Fruit fly (Drosophila melanogaster) S2 (cell line): ENCODE measurements around the gene CG8671.

Experiments
- CG8478 ChIP-seq: fragments of >200 bp; optimal IDR thresholded peaks from 2 replicates; lab custom pipeline; 2018
- CTCF ChIP-seq, 2 experiments: fragments of >200 bp; optimal IDR thresholded peaks; 2 replicates each; lab custom pipeline; 2018

The CG8671 gene

dm6 chr2L:21299564-21299963 lies 36.8 kb downstream of the CG8671 start:
- TF ChIP-seq CTCF (optimal IDR thresholded peaks at IDR 0.05; lab: Kevin White, UChicago): peak in 1 of 2 experiments; percentile 41
- no peak for TF ChIP-seq CG8478 (lab: Kevin White, UChicago)

- TF ChIP-seq CG8478 (lab: Kevin White, UChicago) (no peak), CTCF (optimal IDR thresholded peaks at IDR 0.05; lab: Kevin White, UChicago) (no peak)
These were observed 39.3 kb downstream of the CG8671 start for dm6 chr2L:21302064-21302463.

- no peak for TF ChIP-seq CG8478 (lab: Kevin White, UChicago)
- no peak for TF ChIP-seq CTCF (optimal IDR thresholded peaks at IDR 0.05; lab: Kevin White, UChicago)
These were observed 41.1 kb downstream of the CG8671 start for dm6 chr2L:21303655-21304532.

dm6 chr2L:21304533-21304850 lies 41.7 kb downstream of the CG8671 start:
- TF ChIP-seq CG8478 (lab: Kevin White, UChicago): no peak
- no peak for TF ChIP-seq CTCF (optimal IDR thresholded peaks at IDR 0.05; lab: Kevin White, UChicago)

dm6 chr2L:21307795-21308426 lies 45.2 kb downstream of the CG8671 start:
- TF ChIP-seq CG8478 (lab: Kevin White, UChicago): no peak
- no peak for TF ChIP-seq CTCF (optimal IDR thresholded peaks at IDR 0.05; lab: Kevin White, UChicago)

- TF ChIP-seq CG8478 (lab: Kevin White, UChicago) (no peak), CTCF (optimal IDR thresholded peaks at IDR 0.05; lab: Kevin White, UChicago) (no peak)
These were observed 46.5 kb downstream of the CG8671 start for dm6 chr2L:21309058-21309753.

- TF ChIP-seq CG8478 (lab: Kevin White, UChicago): no peak
These were observed 47.1 kb downstream of the CG8671 start, which contains the start of gene Mondo for dm6 chr2L:21309754-21310426. Gene Mondo (minus strand): TSS chr2L:21310050.

- TF ChIP-seq CG8478 (lab: Kevin White, UChicago): no peak
- TF ChIP-seq CTCF (optimal IDR thresholded peaks at IDR 0.05; lab: Kevin White, UChicago): no peak
These were observed 47.9 kb downstream of the CG8671 start, which contains the start of gene crc for dm6 chr2L:21310427-21311199. Gene crc (plus strand): TSS chr2L:21310866.

- TF ChIP-seq CTCF (optimal IDR thresholded peaks at IDR 0.05; lab: Kevin White, UChicago) (no peak), CG8478 (lab: Kevin White, UChicago) (no peak)
These were observed 48.5 kb downstream of the CG8671 start for dm6 chr2L:21311200-21311689.

dm6 chr2L:21312831-21313437 lies 50.2 kb downstream of the CG8671 start:
- TF ChIP-seq CG8478 (lab: Kevin White, UChicago): no peak
- no peak for TF ChIP-seq CTCF (optimal IDR thresholded peaks at IDR 0.05; lab: Kevin White, UChicago)

- TF ChIP-seq CG8478 (lab: Kevin White, UChicago): no peak
- no peak for TF ChIP-seq CTCF (optimal IDR thresholded peaks at IDR 0.05; lab: Kevin White, UChicago)
These were observed 51.2 kb downstream of the CG8671 start, which contains the start of gene CG46314 for dm6 chr2L:21313909-21314400. Gene CG46314 (plus strand): TSS chr2L:21314360.

- TF ChIP-seq CTCF (optimal IDR thresholded peaks at IDR 0.05; lab: Kevin White, UChicago) (no peak), CG8478 (lab: Kevin White, UChicago) (no peak)
These were observed 54.0 kb downstream of the CG8671 start for dm6 chr2L:21316716-21317115.

dm6 chr2L:21322161-21322560 lies 59.4 kb downstream of the CG8671 start:
- TF ChIP-seq CTCF (optimal IDR thresholded peaks at IDR 0.05; lab: Kevin White, UChicago) (no peak), CG8478 (lab: Kevin White, UChicago) (no peak)
